Worm (Caenorhabditis elegans) whole organism, L4 larva: ENCODE results near the gene grl-4.

Source experiments
- F26F4.8 ChIP-seq: fragments of 200-800 bp; sonication (Bioruptor generic); conservative IDR thresholded peaks from 2 replicates; pipeline ENCODE4 v1.3.6; 2022; ENCODE audit warnings: missing genetic modification characterization, missing compliant biosample characterization
- F44E2.7 ChIP-seq: fragments of 200-800 bp; sonication (Bioruptor generic); IDR thresholded peaks from 2 replicates; pipeline ENCODE4 v2.1.2; 2022; ENCODE audit warnings: missing genetic modification characterization, missing compliant biosample characterization
- T26A8.4 ChIP-seq: fragments of 200-800 bp; sonication (Bioruptor generic); IDR thresholded peaks from 2 replicates; pipeline ENCODE4 v1.3.6; 2022; ENCODE audit warnings: missing genetic modification characterization, missing compliant biosample characterization
- Y105C5A.15 ChIP-seq: fragments of 200-800 bp; sonication (Bioruptor generic); IDR thresholded peaks from 2 replicates; pipeline ENCODE4 v1.3.6; 2022; ENCODE audit warnings: missing genetic modification characterization, missing compliant biosample characterization
- Y48G9A.11 ChIP-seq: fragments of 200-800 bp; sonication (Bioruptor generic); IDR thresholded peaks from 2 replicates; pipeline ENCODE4 v1.3.6; 2022; ENCODE audit warnings: missing genetic modification reagents, missing genetic modification characterization, missing compliant biosample characterization
- Y75B8A.6 ChIP-seq: fragments of 200-800 bp; sonication (Bioruptor generic); IDR thresholded peaks from 2 replicates; pipeline ENCODE4 v1.3.6; 2022; ENCODE audit warnings: missing genetic modification reagents, missing genetic modification characterization, missing compliant biosample characterization
- aha-1 ChIP-seq: fragments of 150-350 bp; peaks from one replicate; lab custom pipeline; 2014; ENCODE audit warnings: missing biosample characterization, missing genetic modification characterization
- aly-2 ChIP-seq: sonication (generic microtip); optimal IDR thresholded peaks from 2 replicates; lab custom pipeline; 2018; ENCODE audit warnings: missing biosample characterization, missing genetic modification characterization
- arid-1 ChIP-seq: fragments of 200-800 bp; sonication (Bioruptor generic); conservative IDR thresholded peaks from 2 replicates; pipeline ENCODE4 v1.3.6; 2022; ENCODE audit warnings: missing genetic modification reagents, missing genetic modification characterization, missing compliant biosample characterization
- attf-4 ChIP-seq: sonication (generic microtip); optimal IDR thresholded peaks from 3 replicates; lab custom pipeline; 2017; ENCODE audit warnings: missing biosample characterization, missing genetic modification characterization
- ceh-44 ChIP-seq: fragments of 200-800 bp; sonication (Bioruptor generic); IDR thresholded peaks from 2 replicates; pipeline ENCODE4 v1.3.6; 2022; ENCODE audit warnings: missing genetic modification reagents, missing genetic modification characterization, missing compliant biosample characterization
- cey-2 ChIP-seq: sonication (generic microtip); optimal IDR thresholded peaks from 3 replicates; lab custom pipeline; 2017; ENCODE audit warnings: missing genetic modification characterization, mild to moderate bottlenecking, missing compliant biosample characterization, antibody characterized with exemption, borderline replicate concordance; ENCODE audit not compliant: insufficient read depth
- daf-12 ChIP-seq: fragments of 150-350 bp; optimal IDR thresholded peaks from 2 replicates; lab custom pipeline; 2014; ENCODE audit warnings: missing biosample characterization, missing genetic modification reagents, missing genetic modification characterization
- daf-16 ChIP-seq, 3 experiments: sonication (generic microtip); optimal IDR thresholded peaks; 2 replicates each; lab custom pipeline; 2016 to 2017; ENCODE audit warnings: missing genetic modification characterization in 3 of 3, missing genetic modification reagents in 3 of 3, mild to moderate bottlenecking in 2 of 3, missing compliant biosample characterization in 2 of 3, missing biosample characterization in 1 of 3, moderate library complexity in 1 of 3
- dmd-8 ChIP-seq: fragments of 200-800 bp; sonication (Bioruptor generic); IDR thresholded peaks from 2 replicates; pipeline ENCODE4 v1.3.6; 2022; ENCODE audit warnings: missing genetic modification characterization, missing compliant biosample characterization
- duxl-1 ChIP-seq: sonication (generic microtip); optimal IDR thresholded peaks from 2 replicates; lab custom pipeline; 2016; ENCODE audit warnings: mild to moderate bottlenecking, missing genetic modification characterization, moderate library complexity, missing compliant biosample characterization; ENCODE audit not compliant: poor library complexity
- dve-1 ChIP-seq: sonication (generic microtip); optimal IDR thresholded peaks from 2 replicates; lab custom pipeline; 2017; ENCODE audit warnings: antibody characterized with exemption, mild to moderate bottlenecking, missing genetic modification characterization, missing compliant biosample characterization; ENCODE audit not compliant: insufficient read depth
- fos-1 ChIP-seq: fragments of 150-350 bp; optimal IDR thresholded peaks from 2 replicates; lab custom pipeline; 2014; ENCODE audit warnings: missing biosample characterization, missing genetic modification characterization
- hif-1 ChIP-seq, 2 experiments: sonication (generic microtip); optimal IDR thresholded peaks; 2 replicates each; lab custom pipeline; 2016 to 2017; ENCODE audit warnings: missing compliant biosample characterization in 2 of 2, missing genetic modification characterization in 2 of 2, missing genetic modification reagents in 2 of 2, missing genotype in 2 of 2, mild to moderate bottlenecking in 1 of 2
- hmg-1.1 ChIP-seq: fragments of 200-800 bp; sonication (Bioruptor generic); IDR thresholded peaks from 2 replicates; pipeline ENCODE4 v1.3.6; 2022; ENCODE audit warnings: missing genetic modification reagents, missing genetic modification characterization, missing compliant biosample characterization
- lin-13 ChIP-seq: fragments of 150-350 bp; optimal IDR thresholded peaks from 2 replicates; lab custom pipeline; 2014; ENCODE audit warnings: missing biosample characterization, missing genetic modification reagents, missing genetic modification characterization
- lin-39 ChIP-seq: fragments of 150-350 bp; optimal IDR thresholded peaks from 2 replicates; lab custom pipeline; 2014; ENCODE audit warnings: missing biosample characterization, missing genetic modification reagents, missing genetic modification characterization
- lir-3 ChIP-seq: sonication (generic microtip); optimal IDR thresholded peaks from 2 replicates; lab custom pipeline; 2016; ENCODE audit warnings: mild to moderate bottlenecking, missing genetic modification characterization, missing compliant biosample characterization
- lsy-2 ChIP-seq, 2 experiments: fragments of 150-350 bp in 1 of 2; sonication (generic microtip) in 1 of 2; optimal IDR thresholded peaks; 2 replicates each; lab custom pipeline; 2014 to 2017; ENCODE audit warnings: missing biosample characterization in 2 of 2, missing genetic modification characterization in 2 of 2
- madf-5 ChIP-seq, 2 experiments: fragments of 200-800 bp; sonication (Bioruptor generic); IDR thresholded peaks; 2 replicates each; pipeline ENCODE4 v1.3.6; 2022; ENCODE audit warnings: missing compliant biosample characterization in 2 of 2, missing genetic modification characterization in 2 of 2
- madf-9 ChIP-seq: fragments of 200-800 bp; sonication (Bioruptor generic); conservative IDR thresholded peaks from 2 replicates; pipeline ENCODE4 v1.3.6; 2022; ENCODE audit warnings: missing genetic modification reagents, missing genetic modification characterization, missing compliant biosample characterization
- mdl-1 ChIP-seq, 2 experiments: fragments of 150-350 bp in 1 of 2; sonication (generic microtip) in 1 of 2; optimal IDR thresholded peaks; 2 replicates each; lab custom pipeline; 2014 to 2017; ENCODE audit warnings: missing biosample characterization in 2 of 2, missing genetic modification characterization in 2 of 2
- mep-1 ChIP-seq: fragments of 150-350 bp; sonication (generic microtip); optimal IDR thresholded peaks from 3 replicates; lab custom pipeline; 2014; ENCODE audit warnings: missing biosample characterization, missing genetic modification characterization
- nhr-11 ChIP-seq: fragments of 150-350 bp; optimal IDR thresholded peaks from 2 replicates; lab custom pipeline; 2014; ENCODE audit warnings: missing biosample characterization, missing genetic modification characterization
- nhr-111 ChIP-seq: fragments of 200-800 bp; sonication (Bioruptor generic); optimal IDR thresholded peaks from 2 replicates; lab custom pipeline; 2018; ENCODE audit warnings: mild to moderate bottlenecking, missing genetic modification characterization, missing compliant biosample characterization
- nhr-237 ChIP-seq: sonication (generic microtip); optimal IDR thresholded peaks from 2 replicates; lab custom pipeline; 2017; ENCODE audit warnings: missing biosample characterization, missing genetic modification characterization
- nhr-28 ChIP-seq: fragments of 150-350 bp; optimal IDR thresholded peaks from 2 replicates; lab custom pipeline; 2014; ENCODE audit warnings: missing biosample characterization, missing genetic modification characterization
- nhr-48 ChIP-seq: sonication (generic microtip); optimal IDR thresholded peaks from 2 replicates; lab custom pipeline; 2016; ENCODE audit warnings: mild to moderate bottlenecking, missing genetic modification characterization, missing compliant biosample characterization
- rbr-2 ChIP-seq: sonication (generic microtip); optimal IDR thresholded peaks from 2 replicates; lab custom pipeline; 2016; ENCODE audit warnings: missing genotype, missing genetic modification characterization, missing compliant biosample characterization
- snpc-1.2 ChIP-seq: fragments of 200-800 bp; sonication (Bioruptor generic); IDR thresholded peaks from 2 replicates; pipeline ENCODE4 v1.3.6; 2022; ENCODE audit warnings: missing genetic modification reagents, missing genetic modification characterization, missing compliant biosample characterization
- spr-3 ChIP-seq: fragments of 200-800 bp; sonication (Bioruptor generic); optimal IDR thresholded peaks from 2 replicates; lab custom pipeline; 2018; ENCODE audit warnings: mild to moderate bottlenecking, missing genetic modification characterization, missing compliant biosample characterization
- unc-130 ChIP-seq: sonication (generic microtip); optimal IDR thresholded peaks from 2 replicates; lab custom pipeline; 2016; ENCODE audit warnings: missing genetic modification reagents, missing genetic modification characterization, missing compliant biosample characterization
- unc-62 ChIP-seq, 3 experiments: fragments of 150-350 bp in 1 of 3; sonication (generic microtip); optimal IDR thresholded peaks in 2 of 3; peaks in 1 of 3; 1 replicate in 1 of 3; 2 replicates in 2 of 3; lab custom pipeline; 2014 to 2017; ENCODE audit warnings: missing biosample characterization in 3 of 3, missing genetic modification characterization in 3 of 3, missing genetic modification reagents in 3 of 3, missing genotype in 1 of 3
- zfp-3 ChIP-seq: fragments of 200-800 bp; sonication (Bioruptor generic); conservative IDR thresholded peaks from 2 replicates; pipeline ENCODE4 v1.3.6; 2022; ENCODE audit warnings: missing genetic modification reagents, missing genetic modification characterization, missing compliant biosample characterization
- ztf-7 ChIP-seq: fragments of 150-350 bp; optimal IDR thresholded peaks from 2 replicates; lab custom pipeline; 2014; ENCODE audit warnings: missing biosample characterization, missing genetic modification characterization

Gene grl-4

ce11 chrIV:7313962-7314361 lies 3.4 kb upstream of the grl-4 start (continued):
- TF ChIP-seq daf-16 (GFP tag; optimal IDR thresholded peaks at IDR 0.05; lab: Kevin White, UChicago) (peak in 1 of 2 experiments; percentile 29), daf-16 (tag; optimal IDR thresholded peaks at IDR 0.05; lab: Kevin White, UChicago) (peak; percentile 80), nhr-11 (tag; lab: Kevin White, UChicago) (peak; percentile 6), fos-1 (tag; lab: Kevin White, UChicago) (no peak), zfp-3 (GFP tag; lab: Robert Waterston, UW) (no peak), cey-2 (tag; lab: Kevin White, UChicago) (no peak), madf-9 (GFP tag; lab: Robert Waterston, UW) (no peak), mep-1 (tag; lab: Kevin White, UChicago) (peak; percentile 77)

DNA sequence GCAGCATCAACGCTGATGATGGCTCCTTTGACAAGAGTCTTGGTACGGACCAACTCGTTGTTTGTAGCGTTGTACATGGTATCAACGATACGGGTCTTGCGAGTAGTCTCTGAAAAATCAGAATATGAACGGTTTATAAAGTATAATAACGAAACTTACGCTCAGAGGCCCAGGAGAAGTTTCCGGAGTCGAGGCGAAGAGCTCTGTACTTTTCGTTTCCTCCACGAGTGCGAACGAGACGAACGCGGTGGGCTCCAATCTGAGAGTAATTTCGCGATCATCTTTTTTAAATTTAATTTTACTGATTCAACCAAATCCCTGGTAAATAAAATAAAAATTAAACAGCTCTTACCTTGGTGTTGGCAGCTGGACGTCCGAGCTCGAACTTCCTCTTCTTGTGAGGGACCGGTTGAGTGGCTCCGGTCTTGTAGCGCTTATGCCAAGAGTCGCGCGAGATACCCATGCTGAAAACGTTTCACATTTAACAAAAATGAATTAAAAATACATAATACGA lies 2.9 kb upstream of the grl-4 start, which contains the start of gene rps-8:
TSS of gene rps-8 (minus strand) at position 464 of the 514 bp plus-strand sequence.
- TF ChIP-seq mdl-1 (tag; optimal IDR thresholded peaks at IDR 0.05; lab: Kevin White, UChicago), result no peak
- TF ChIP-seq unc-130 (GFP tag; lab: Kevin White, UChicago), result no peak
- no peak for TF ChIP-seq daf-12 (tag; lab: Kevin White, UChicago)
- no peak for TF ChIP-seq nhr-111
- TF ChIP-seq madf-5 (GFP tag; IDR thresholded peaks at IDR 0.05; lab: Robert Waterston, UW), result no peak
- no peak for TF ChIP-seq duxl-1 (tag; lab: Kevin White, UChicago)
- no peak for TF ChIP-seq spr-3 (GFP tag; lab: Kevin White, UChicago)
- no peak for TF ChIP-seq hif-1 (tag; optimal IDR thresholded peaks at IDR 0.05; lab: Kevin White, UChicago)
- no peak for TF ChIP-seq hmg-1.1
- no peak for TF ChIP-seq dmd-8 (GFP tag; lab: Robert Waterston, UW)
- TF ChIP-seq nhr-11 (tag; lab: Kevin White, UChicago), result no peak
- TF ChIP-seq T26A8.4 (GFP tag; lab: Robert Waterston, UW), result no peak
- no peak for TF ChIP-seq Y105C5A.15
- TF ChIP-seq dve-1 (tag; lab: Kevin White, UChicago), result no peak
- no peak for TF ChIP-seq nhr-237 (tag; lab: Kevin White, UChicago)
- peak; percentile 90 for TF ChIP-seq aha-1 (tag; lab: Kevin White, UChicago)
- 0 out of 2 replicates have a peak, but pooled peaks have one; percentile 23 for TF ChIP-seq F44E2.7
- TF ChIP-seq nhr-48, result no peak
- TF ChIP-seq Y75B8A.6, result no peak
- 0 out of 2 replicates have a peak, but pooled peaks have one; percentile 3 for TF ChIP-seq arid-1
- no peak for TF ChIP-seq attf-4

DNA sequence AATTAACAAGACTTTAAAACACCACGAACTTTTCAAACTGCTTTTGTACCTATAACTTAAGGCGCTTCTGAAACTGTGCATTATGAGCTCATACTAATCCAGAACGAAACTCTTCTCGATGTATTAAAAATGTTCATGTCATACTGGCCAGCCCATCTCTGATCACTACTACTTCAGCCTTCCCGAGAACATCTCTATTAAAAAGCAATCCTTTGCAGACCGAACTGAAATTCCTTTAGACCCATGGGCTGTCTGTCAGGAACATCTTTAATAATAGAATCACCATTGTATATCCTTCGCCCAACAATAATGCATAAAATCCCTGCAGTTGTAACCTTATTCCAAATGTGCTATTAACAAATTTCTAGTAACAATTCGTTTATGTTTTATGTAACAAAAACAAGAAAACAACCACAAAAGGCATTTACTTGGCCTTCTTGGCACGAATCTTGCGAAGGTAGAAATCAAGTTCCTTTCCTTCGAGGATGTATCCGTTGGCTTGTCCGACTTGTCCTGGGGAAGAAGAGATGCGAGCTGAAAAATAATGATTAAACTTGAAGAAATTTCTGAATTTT lies 2.1 kb upstream of the grl-4 start:
- TF ChIP-seq daf-16 (GFP tag; optimal IDR thresholded peaks at IDR 0.05; lab: Kevin White, UChicago) (no peak), daf-16 (tag; optimal IDR thresholded peaks at IDR 0.05; lab: Kevin White, UChicago) (no peak), rbr-2 (tag; lab: Kevin White, UChicago) (no peak), nhr-28 (tag; lab: Kevin White, UChicago) (no peak), aha-1 (tag; lab: Kevin White, UChicago) (peak; percentile 74), madf-5 (GFP tag; IDR thresholded peaks at IDR 0.05; lab: Robert Waterston, UW) (no peak), lin-39 (tag; lab: Kevin White, UChicago) (no peak), lir-3 (tag; lab: Kevin White, UChicago) (no peak), F26F4.8 (GFP tag; lab: Robert Waterston, UW) (no peak), ceh-44 (GFP tag; lab: Robert Waterston, UW) (no peak), aly-2 (tag; lab: Kevin White, UChicago) (no peak), Y48G9A.11 (GFP tag; lab: Robert Waterston, UW) (0 out of 2 replicates have a peak, but pooled peaks have one; percentile 16), lin-13 (GFP tag; lab: Kevin White, UChicago) (no peak), unc-62 (GFP tag; optimal IDR thresholded peaks at IDR 0.05 in 1 of 2; lab: Kevin White, UChicago) (peak in 1 of 2 experiments; percentile 52), unc-62 (tag; optimal IDR thresholded peaks at IDR 0.05; lab: Kevin White, UChicago) (no peak), ztf-7 (tag; lab: Kevin White, UChicago) (no peak), lsy-2 (tag; optimal IDR thresholded peaks at IDR 0.05; lab: Kevin White, UChicago) (no peak), snpc-1.2 (peak; percentile 73)
